Worm (Caenorhabditis elegans) whole organism, L1 larva: ENCODE data around the gene agr-1.

Source experiments
- alr-1 ChIP-seq: fragments of 200-800 bp; sonication (Bioruptor generic); optimal IDR thresholded peaks from 2 replicates; lab custom pipeline; 2018; ENCODE audit warnings: borderline replicate concordance, mild to moderate bottlenecking, missing genetic modification characterization, missing compliant biosample characterization
- ceh-63 ChIP-seq: fragments of 200-800 bp; sonication (Bioruptor generic); optimal IDR thresholded peaks from 2 replicates; lab custom pipeline; 2018; ENCODE audit warnings: mild to moderate bottlenecking, missing genetic modification characterization, missing compliant biosample characterization
- ceh-82 ChIP-seq, 3 experiments: fragments of 150-350 bp in 1 of 3; sonication (generic microtip) in 2 of 3; optimal IDR thresholded peaks; 2 replicates each; lab custom pipeline; 2014 to 2017; ENCODE audit warnings: missing biosample characterization in 3 of 3, missing genetic modification characterization in 3 of 3
- ceh-88 ChIP-seq: fragments of 200-800 bp; sonication (Bioruptor generic); IDR thresholded peaks from 2 replicates; pipeline ENCODE4 v1.3.6; 2022; ENCODE audit warnings: missing genetic modification characterization, missing compliant biosample characterization
- ceh-90 ChIP-seq: sonication (generic microtip); optimal IDR thresholded peaks from 2 replicates; lab custom pipeline; 2016; ENCODE audit warnings: missing genetic modification characterization, missing compliant biosample characterization
- ces-1 ChIP-seq: fragments of 150-350 bp; optimal IDR thresholded peaks from 2 replicates; lab custom pipeline; 2014; ENCODE audit warnings: missing biosample characterization, missing genetic modification reagents, missing genetic modification characterization
- dpl-1 ChIP-seq, 3 experiments: fragments of 150-350 bp in 2 of 3; sonication (generic microtip) in 1 of 3; optimal IDR thresholded peaks; 2 replicates each; lab custom pipeline; 2014 to 2017; ENCODE audit warnings: missing biosample characterization in 3 of 3, missing genetic modification characterization in 3 of 3, missing genetic modification reagents in 3 of 3
- dsc-1 ChIP-seq: sonication (generic microtip); optimal IDR thresholded peaks from 2 replicates; lab custom pipeline; 2016; ENCODE audit warnings: mild to moderate bottlenecking, missing genetic modification characterization, missing compliant biosample characterization
- efl-1 ChIP-seq, 4 experiments: fragments of 150-350 bp; optimal IDR thresholded peaks in 3 of 4; peaks in 1 of 4; 1 replicate in 1 of 4; 2 replicates in 3 of 4; lab custom pipeline; 2014; ENCODE audit warnings: missing biosample characterization in 2 of 4, missing genetic modification characterization in 2 of 4, missing genetic modification reagents in 2 of 4
- efl-3 ChIP-seq: fragments of 200-800 bp; sonication (Bioruptor generic); optimal IDR thresholded peaks from 2 replicates; lab custom pipeline; 2018; ENCODE audit warnings: mild to moderate bottlenecking, missing genetic modification characterization, missing compliant biosample characterization
- egl-13 ChIP-seq: sonication (generic microtip); optimal IDR thresholded peaks from 2 replicates; lab custom pipeline; 2016; ENCODE audit warnings: missing genotype, missing genetic modification reagents, missing genetic modification characterization, missing compliant biosample characterization
- ets-5 ChIP-seq: fragments of 200-800 bp; sonication (Bioruptor generic); IDR thresholded peaks from 2 replicates; pipeline ENCODE4 v1.3.6; 2022; ENCODE audit warnings: missing genetic modification characterization, missing compliant biosample characterization
- fkh-10 ChIP-seq: sonication (generic microtip); optimal IDR thresholded peaks from 2 replicates; lab custom pipeline; 2017; ENCODE audit warnings: missing biosample characterization, missing genetic modification reagents, missing genetic modification characterization
- fkh-8 ChIP-seq: sonication (generic microtip); optimal IDR thresholded peaks from 2 replicates; lab custom pipeline; 2016; ENCODE audit warnings: mild to moderate bottlenecking, missing genetic modification characterization, missing compliant biosample characterization
- fos-1 ChIP-seq: fragments of 150-350 bp; optimal IDR thresholded peaks from 2 replicates; lab custom pipeline; 2014; ENCODE audit warnings: missing biosample characterization, missing genetic modification characterization
- grh-1 ChIP-seq: fragments of 200-800 bp; sonication (Bioruptor generic); IDR thresholded peaks from 2 replicates; pipeline ENCODE4 v1.3.6; 2022; ENCODE audit warnings: missing genetic modification reagents, missing genetic modification characterization, missing compliant biosample characterization
- irx-1 ChIP-seq: sonication (generic microtip); optimal IDR thresholded peaks from 2 replicates; lab custom pipeline; 2016; ENCODE audit warnings: missing genetic modification characterization, missing compliant biosample characterization
- isw-1 ChIP-seq: fragments of 200-800 bp; sonication (Bioruptor generic); IDR thresholded peaks from 2 replicates; pipeline ENCODE4 v1.3.6; 2022; ENCODE audit warnings: missing genetic modification characterization, missing compliant biosample characterization
- lin-13 ChIP-seq: fragments of 150-350 bp; optimal IDR thresholded peaks from 2 replicates; lab custom pipeline; 2014; ENCODE audit warnings: missing biosample characterization, missing genetic modification reagents, missing genetic modification characterization
- lin-14 ChIP-seq: fragments of 200-800 bp; sonication (Bioruptor generic); optimal IDR thresholded peaks from 2 replicates; lab custom pipeline; 2018; ENCODE audit warnings: mild to moderate bottlenecking, missing genetic modification characterization, moderate library complexity, missing compliant biosample characterization
- lir-3 ChIP-seq: sonication (generic microtip); optimal IDR thresholded peaks from 2 replicates; lab custom pipeline; 2016; ENCODE audit warnings: mild to moderate bottlenecking, missing genetic modification characterization, moderate library complexity, missing compliant biosample characterization; ENCODE audit not compliant: poor library complexity
- lsy-2 ChIP-seq, 2 experiments: fragments of 150-350 bp; optimal IDR thresholded peaks; 2 replicates each; lab custom pipeline; 2014; ENCODE audit warnings: missing biosample characterization in 2 of 2, missing genetic modification characterization in 2 of 2
- mab-9 ChIP-seq: fragments of 200-800 bp; sonication (Bioruptor generic); IDR thresholded peaks from 2 replicates; pipeline ENCODE4 v1.3.6; 2022; ENCODE audit warnings: missing genetic modification reagents, missing genetic modification characterization, missing compliant biosample characterization
- mep-1 ChIP-seq: fragments of 150-350 bp; optimal IDR thresholded peaks from 2 replicates; lab custom pipeline; 2014; ENCODE audit warnings: missing biosample characterization, missing genetic modification characterization
- nhr-20 ChIP-seq: sonication (generic microtip); optimal IDR thresholded peaks from 2 replicates; lab custom pipeline; 2016; ENCODE audit warnings: mild to moderate bottlenecking, missing genetic modification characterization, missing compliant biosample characterization
- nhr-237 ChIP-seq: fragments of 150-350 bp; optimal IDR thresholded peaks from 2 replicates; lab custom pipeline; 2014; ENCODE audit warnings: missing biosample characterization, missing genetic modification characterization
- nhr-47 ChIP-seq: sonication (generic microtip); optimal IDR thresholded peaks from 2 replicates; lab custom pipeline; 2016; ENCODE audit warnings: mild to moderate bottlenecking, missing genetic modification characterization, moderate library complexity, missing compliant biosample characterization
- nhr-71 ChIP-seq: sonication (generic microtip); optimal IDR thresholded peaks from 2 replicates; lab custom pipeline; 2016; ENCODE audit warnings: mild to moderate bottlenecking, missing genetic modification characterization, moderate library complexity, missing compliant biosample characterization
- nhr-85 ChIP-seq: sonication (generic microtip); peaks from one replicate; lab custom pipeline; 2016; ENCODE audit warnings: missing genetic modification characterization, inconsistent platforms, missing compliant biosample characterization
- pax-3 ChIP-seq: fragments of 200-800 bp; sonication (Bioruptor generic); optimal IDR thresholded peaks from 2 replicates; lab custom pipeline; 2018; ENCODE audit warnings: mild to moderate bottlenecking, missing genetic modification characterization, moderate library complexity, missing compliant biosample characterization
- pqm-1 ChIP-seq: sonication (generic microtip); optimal IDR thresholded peaks from 3 replicates; lab custom pipeline; 2017; ENCODE audit warnings: missing biosample characterization, missing genetic modification characterization
- rnt-1 ChIP-seq: sonication (generic microtip); optimal IDR thresholded peaks from 2 replicates; lab custom pipeline; 2016; ENCODE audit warnings: mild to moderate bottlenecking, missing genetic modification characterization, moderate library complexity, missing compliant biosample characterization
- sox-4 ChIP-seq: sonication (generic microtip); optimal IDR thresholded peaks from 2 replicates; lab custom pipeline; 2016; ENCODE audit warnings: missing genetic modification characterization, missing compliant biosample characterization
- unc-130 ChIP-seq: fragments of 150-350 bp; optimal IDR thresholded peaks from 2 replicates; lab custom pipeline; 2017; ENCODE audit warnings: missing biosample characterization, missing genetic modification characterization, inconsistent platforms
- unc-30 ChIP-seq: sonication (generic microtip); optimal IDR thresholded peaks from 2 replicates; lab custom pipeline; 2017; ENCODE audit warnings: missing biosample characterization, missing genetic modification characterization
- vab-15 ChIP-seq: sonication (generic microtip); optimal IDR thresholded peaks from 2 replicates; lab custom pipeline; 2017; ENCODE audit warnings: missing genotype, mild to moderate bottlenecking, missing genetic modification characterization, missing compliant biosample characterization
- zip-4 ChIP-seq: fragments of 200-800 bp; sonication (Bioruptor generic); optimal IDR thresholded peaks from 2 replicates; lab custom pipeline; 2018; ENCODE audit warnings: mild to moderate bottlenecking, missing genetic modification characterization, moderate library complexity, missing compliant biosample characterization
- ztf-11 ChIP-seq, 2 experiments: sonication (generic microtip); optimal IDR thresholded peaks; 2 replicates each; lab custom pipeline; 2016 to 2017; ENCODE audit warnings: missing genetic modification characterization in 2 of 2, missing biosample characterization in 1 of 2, missing compliant biosample characterization in 1 of 2

Gene agr-1

ce11 chrII:6752850-6753249 lies 22.1 kb downstream of the agr-1 start, which contains the start of gene F41G3.21:
Gene F41G3.21, minus strand, starts transcription at chrII:6752950.
- no peak for TF ChIP-seq ces-1 (GFP tag; lab: Kevin White, UChicago)
- no peak for TF ChIP-seq mab-9 (GFP tag; lab: Robert Waterston, UW)
- TF ChIP-seq nhr-71 = no peak
- TF ChIP-seq efl-1 (optimal IDR thresholded peaks at IDR 0.05; lab: Kevin White, UChicago) = no peak
- no peak for TF ChIP-seq efl-1 (GFP tag; optimal IDR thresholded peaks at IDR 0.05 in 1 of 2; lab: Kevin White, UChicago)
- no peak for TF ChIP-seq fkh-10 (GFP tag; lab: Kevin White, UChicago)
- no peak for TF ChIP-seq dpl-1 (GFP tag; optimal IDR thresholded peaks at IDR 0.05; lab: Kevin White, UChicago)

ce11 chrII:6752027-6752426 lies 22.9 kb downstream of the agr-1 start, which contains the start of gene F41G3.19:
Gene F41G3.19, minus strand, starts transcription at chrII:6752127.
- TF ChIP-seq ceh-63 (GFP tag; lab: Kevin White, UChicago) = no peak
- TF ChIP-seq ztf-11 (tag; optimal IDR thresholded peaks at IDR 0.05; lab: Kevin White, UChicago) = no peak
- no peak for TF ChIP-seq rnt-1 (tag; lab: Kevin White, UChicago)
- no peak for TF ChIP-seq lsy-2 (tag; optimal IDR thresholded peaks at IDR 0.05; lab: Kevin White, UChicago)
- no peak for TF ChIP-seq lin-13 (GFP tag; lab: Kevin White, UChicago)
- no peak for TF ChIP-seq isw-1 (GFP tag; lab: Robert Waterston, UW)
- no peak for TF ChIP-seq nhr-237 (tag; lab: Kevin White, UChicago)
- TF ChIP-seq alr-1 (tag; lab: Kevin White, UChicago) = no peak
- no peak for TF ChIP-seq mep-1 (tag; lab: Kevin White, UChicago)
- no peak for TF ChIP-seq lir-3
- no peak for TF ChIP-seq ceh-90
- TF ChIP-seq pqm-1 (tag; lab: Kevin White, UChicago) = no peak
- no peak for TF ChIP-seq nhr-20 (tag; lab: Kevin White, UChicago)
- no peak for TF ChIP-seq unc-30
- TF ChIP-seq, all 84 proteins: peak for 0

- TF ChIP-seq dsc-1 (tag; lab: Kevin White, UChicago) = no peak
- no peak for TF ChIP-seq pax-3 (tag; lab: Kevin White, UChicago)
Measured at ce11 chrII:6750929-6751328, 24.0 kb downstream of the agr-1 start, which contains the start of gene F41G3.20. Gene F41G3.20, minus strand, starts transcription at chrII:6751029.

ce11 chrII:6749422-6749821 lies 25.6 kb downstream of the agr-1 start, which contains the start of gene F41G3.10:
Gene F41G3.10, minus strand, starts transcription at chrII:6749522.
- no peak for TF ChIP-seq zip-4
- no peak for TF ChIP-seq ceh-88
- TF ChIP-seq fkh-10 (GFP tag; lab: Kevin White, UChicago) = no peak
- TF ChIP-seq dpl-1 (GFP tag; optimal IDR thresholded peaks at IDR 0.05; lab: Kevin White, UChicago) = no peak
- TF ChIP-seq alr-1 (tag; lab: Kevin White, UChicago) = no peak
- TF ChIP-seq, all 84 proteins: peak for 0

- TF ChIP-seq ets-5 (GFP tag; lab: Robert Waterston, UW) (no peak), grh-1 (GFP tag; lab: Robert Waterston, UW) (no peak), unc-130 (tag; lab: Kevin White, UChicago) (no peak), lin-13 (GFP tag; lab: Kevin White, UChicago) (no peak), ceh-82 (tag; optimal IDR thresholded peaks at IDR 0.05; lab: Kevin White, UChicago) (no peak), ztf-11 (tag; optimal IDR thresholded peaks at IDR 0.05; lab: Kevin White, UChicago) (no peak), nhr-85 (no peak)
Measured at ce11 chrII:6746404-6746803, 28.6 kb downstream of the agr-1 start, which contains the start of gene F41G3.5. Gene F41G3.5, plus strand, starts transcription at chrII:6746704.

- TF ChIP-seq lin-14 (GFP tag; lab: Kevin White, UChicago) (no peak), irx-1 (no peak), vab-15 (tag; lab: Kevin White, UChicago) (no peak), sox-4 (tag; lab: Kevin White, UChicago) (peak; percentile 28), ztf-11 (tag; optimal IDR thresholded peaks at IDR 0.05; lab: Kevin White, UChicago) (no peak), fkh-8 (tag; lab: Kevin White, UChicago) (peak; percentile 80), nhr-20 (tag; lab: Kevin White, UChicago) (peak; percentile 4), efl-1 (optimal IDR thresholded peaks at IDR 0.05; lab: Kevin White, UChicago) (no peak), efl-1 (GFP tag; optimal IDR thresholded peaks at IDR 0.05 in 1 of 2; lab: Kevin White, UChicago) (peak in 1 of 2 experiments; percentile 75), nhr-71 (peak; percentile 53), nhr-47 (tag; lab: Kevin White, UChicago) (no peak), efl-3 (no peak), pax-3 (tag; lab: Kevin White, UChicago) (peak; percentile 50), dsc-1 (tag; lab: Kevin White, UChicago) (peak; percentile 96), fos-1 (tag; lab: Kevin White, UChicago) (peak; percentile 33), egl-13 (tag; lab: Kevin White, UChicago) (peak; percentile 60)
Measured at ce11 chrII:6745783-6746182, 29.2 kb downstream of the agr-1 start, which contains the start of gene ins-14. Gene ins-14, minus strand, starts transcription at chrII:6745814.
